Worm (Caenorhabditis elegans): ENCODE measurements around the gene Y41C4A.21.

DNA sequence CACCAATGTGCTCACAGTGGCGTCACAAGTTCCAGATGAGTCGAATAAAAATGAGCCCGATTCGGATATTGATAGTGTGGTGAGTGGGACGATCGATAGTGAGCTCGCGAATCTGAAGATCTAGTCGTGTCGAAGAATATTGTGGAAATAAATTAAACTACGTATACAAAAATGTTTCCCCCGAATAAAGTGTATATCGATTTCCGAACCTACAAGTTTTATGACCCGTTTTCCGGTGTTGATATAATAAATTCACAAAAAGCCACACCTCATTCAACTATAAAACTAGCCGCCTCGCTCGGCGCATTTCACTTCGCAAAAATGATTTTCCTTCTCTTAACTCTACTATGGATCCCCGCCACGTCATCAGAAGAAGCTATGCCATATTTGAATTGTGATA is 32.2 kb upstream of the Y41C4A.21 start, which contains the start of gene pqn-84:
- no peak for TF ChIP-seq lin-32 (GFP tag; optimal IDR thresholded peaks at IDR 0.05)
- no peak for TF ChIP-seq nhr-237 (tag; optimal IDR thresholded peaks at IDR 0.05)
- TF ChIP-seq elt-3 (tag; optimal IDR thresholded peaks at IDR 0.05) = no peak
- no peak for TF ChIP-seq nhr-12 (tag; optimal IDR thresholded peaks at IDR 0.05)
- no peak for TF ChIP-seq tbx-8 (GFP tag; optimal IDR thresholded peaks at IDR 0.05)
- TF ChIP-seq lsy-2 (tag; optimal IDR thresholded peaks at IDR 0.05) = no peak

All from whole organism, mixed stage, embryonic.